Worm (Caenorhabditis elegans): ENCODE measurements around the gene kin-18.
A peak's percentile ranks its signal among the peaks of the same experiment; 100 is the strongest.

The kin-18 gene

ce11 chrIII:6134111-6134510, 15.7 kb downstream of the kin-18 start:
- TF ChIP-seq unc-120 (tag; optimal IDR thresholded peaks at IDR 0.05; ENCODE audit: poor library complexity, severe bottlenecking) (no peak), zip-8 (tag; optimal IDR thresholded peaks at IDR 0.05) (peak; percentile 92)

DNA sequence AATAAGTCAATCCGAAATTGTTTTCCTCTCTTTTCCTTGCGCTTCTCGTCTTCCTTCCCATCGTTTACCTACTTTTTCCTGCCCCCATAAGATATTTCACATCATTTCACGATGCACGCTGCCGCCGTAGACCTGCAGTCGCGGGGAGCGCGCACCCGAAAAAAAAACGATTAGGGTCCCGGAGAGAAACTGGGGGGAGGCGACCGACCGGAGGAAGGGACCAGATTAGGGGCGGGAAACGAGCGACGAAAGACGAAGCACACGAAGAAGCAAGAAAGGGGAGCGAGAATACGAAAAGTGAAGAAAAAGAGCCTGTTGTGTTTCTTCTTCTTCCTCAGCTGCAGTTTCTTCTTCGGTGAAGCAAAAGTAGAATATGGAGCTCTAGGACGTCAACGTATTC, 16.8 kb downstream of the kin-18 start:
- TF ChIP-seq ces-1 (GFP tag; optimal IDR thresholded peaks at IDR 0.05) (peak; percentile 31), nhr-76 (tag; optimal IDR thresholded peaks at IDR 0.05) (no peak)

DNA sequence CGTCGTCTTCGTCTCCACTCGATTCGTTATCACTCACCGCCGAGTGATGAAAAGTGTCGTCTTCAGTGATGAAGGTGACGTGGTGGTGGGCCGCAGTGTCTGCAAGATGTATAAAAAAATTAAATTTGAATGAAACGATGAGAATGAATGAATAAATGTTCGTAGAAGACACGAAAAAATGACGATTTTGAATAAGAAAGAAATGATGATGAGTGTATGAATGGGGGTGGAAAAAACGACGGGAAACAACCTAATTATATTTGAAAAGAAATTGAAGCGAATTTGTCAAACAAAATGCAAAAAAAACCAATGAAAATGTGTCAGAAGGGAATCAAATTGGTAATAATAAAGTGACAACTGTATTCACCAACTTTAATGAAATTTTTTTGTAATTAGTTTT, 17.8 kb downstream of the kin-18 start, which contains the start of gene mvk-1:
Gene mvk-1 (minus strand): TSS at position 101 of the 400 bp plus-strand sequence.
- TF ChIP-seq nhr-28 (tag; optimal IDR thresholded peaks at IDR 0.05) (no peak), cnd-1 (tag; optimal IDR thresholded peaks at IDR 0.05) (no peak)

- no peak for TF ChIP-seq nhr-2 (tag; optimal IDR thresholded peaks at IDR 0.05)
- peak; percentile 72 for TF ChIP-seq ces-1 (GFP tag; optimal IDR thresholded peaks at IDR 0.05)
- no peak for TF ChIP-seq tbx-8 (GFP tag; optimal IDR thresholded peaks at IDR 0.05)
- peak; percentile 80 for TF ChIP-seq unc-120 (tag; optimal IDR thresholded peaks at IDR 0.05; ENCODE audit: poor library complexity, severe bottlenecking)
- no peak for TF ChIP-seq drap-1 (GFP tag; optimal IDR thresholded peaks at IDR 0.05)
- TF ChIP-seq M03D4.4 (tag; optimal IDR thresholded peaks at IDR 0.05), result no peak
- no peak for TF ChIP-seq flh-1 (GFP tag; optimal IDR thresholded peaks at IDR 0.05)
- TF ChIP-seq mep-1 (tag; optimal IDR thresholded peaks at IDR 0.05), result peak; percentile 1
- no peak for TF ChIP-seq ceh-83 (GFP tag; optimal IDR thresholded peaks at IDR 0.05)
- TF ChIP-seq mab-5 (tag; optimal IDR thresholded peaks at IDR 0.05), result no peak
- no peak for TF ChIP-seq snpc-4 (tag; optimal IDR thresholded peaks at IDR 0.05)
- TF ChIP-seq elt-1 (tag; optimal IDR thresholded peaks at IDR 0.05; ENCODE audit: borderline replicate concordance, insufficient read depth), result no peak
- TF ChIP-seq nhr-76 (tag; optimal IDR thresholded peaks at IDR 0.05), result no peak
- TF ChIP-seq sem-2 (GFP tag; optimal IDR thresholded peaks at IDR 0.05), result no peak
- TF ChIP-seq ham-2 (GFP tag; optimal IDR thresholded peaks at IDR 0.05), result no peak
- TF ChIP-seq hlh-1 (tag; optimal IDR thresholded peaks at IDR 0.05), result no peak
- no peak for TF ChIP-seq pha-4 (tag; optimal IDR thresholded peaks at IDR 0.05)
Measured at ce11 chrIII:6137431-6137830, 19.0 kb downstream of the kin-18 start.

- TF ChIP-seq cnd-1 (tag; optimal IDR thresholded peaks at IDR 0.05) (peak; percentile 15), M03D4.4 (tag; optimal IDR thresholded peaks at IDR 0.05) (peak; percentile 43), hlh-1 (tag; optimal IDR thresholded peaks at IDR 0.05) (peak; percentile 72), unc-120 (tag; optimal IDR thresholded peaks at IDR 0.05; ENCODE audit: poor library complexity, severe bottlenecking) (peak; percentile 91), sptf-1 (tag; optimal IDR thresholded peaks at IDR 0.05) (peak; percentile 2), ces-1 (GFP tag; optimal IDR thresholded peaks at IDR 0.05) (peak; percentile 21), ztf-11 (tag; optimal IDR thresholded peaks at IDR 0.05) (no peak), unc-39 (tag; optimal IDR thresholded peaks at IDR 0.05) (no peak), tbx-8 (GFP tag; optimal IDR thresholded peaks at IDR 0.05) (no peak), mls-2 (tag; optimal IDR thresholded peaks at IDR 0.05) (peak; percentile 4), unc-62 (GFP tag; optimal IDR thresholded peaks at IDR 0.05) (peak; percentile 86)
Measured at ce11 chrIII:6138457-6138856, 20.0 kb downstream of the kin-18 start.

ce11 chrIII:6139328-6139727, 20.9 kb downstream of the kin-18 start:
- no peak for TF ChIP-seq elt-1 (tag; optimal IDR thresholded peaks at IDR 0.05; ENCODE audit: borderline replicate concordance, insufficient read depth)
- no peak for TF ChIP-seq tbx-8 (GFP tag; optimal IDR thresholded peaks at IDR 0.05)
- TF ChIP-seq lin-32 (GFP tag; optimal IDR thresholded peaks at IDR 0.05), result no peak
- no peak for TF ChIP-seq nhr-2 (tag; optimal IDR thresholded peaks at IDR 0.05)
- TF ChIP-seq drap-1 (GFP tag; optimal IDR thresholded peaks at IDR 0.05), result no peak
- TF ChIP-seq ceh-83 (GFP tag; optimal IDR thresholded peaks at IDR 0.05), result no peak
- no peak for TF ChIP-seq hlh-1 (tag; optimal IDR thresholded peaks at IDR 0.05)
- no peak for TF ChIP-seq cnd-1 (tag; optimal IDR thresholded peaks at IDR 0.05)
- TF ChIP-seq M03D4.4 (tag; optimal IDR thresholded peaks at IDR 0.05), result no peak
- no peak for TF ChIP-seq snpc-4 (tag; optimal IDR thresholded peaks at IDR 0.05)
- TF ChIP-seq nhr-28 (tag; optimal IDR thresholded peaks at IDR 0.05), result no peak
- no peak for TF ChIP-seq mep-1 (tag; optimal IDR thresholded peaks at IDR 0.05)
- TF ChIP-seq flh-1 (GFP tag; optimal IDR thresholded peaks at IDR 0.05), result no peak
- TF ChIP-seq sem-2 (GFP tag; optimal IDR thresholded peaks at IDR 0.05), result no peak
- no peak for TF ChIP-seq ces-1 (GFP tag; optimal IDR thresholded peaks at IDR 0.05)
- no peak for TF ChIP-seq ceh-43 (GFP tag; optimal IDR thresholded peaks at IDR 0.05)
- no peak for TF ChIP-seq pha-4 (tag; optimal IDR thresholded peaks at IDR 0.05)
- no peak for TF ChIP-seq ztf-11 (tag; optimal IDR thresholded peaks at IDR 0.05)
- no peak for TF ChIP-seq nhr-12 (tag; optimal IDR thresholded peaks at IDR 0.05)

All from whole organism, mixed stage, embryonic.